Worm (Caenorhabditis elegans) whole organism, mixed stage, embryonic: ENCODE results near the gene dmsr-11.

Experiments used
- M03D4.4 ChIP-seq: sonication (generic microtip); optimal IDR thresholded peaks from 2 replicates; lab custom pipeline; 2017; ENCODE audit warnings: mild to moderate bottlenecking, missing genetic modification characterization, missing compliant biosample characterization
- bed-3 ChIP-seq: fragments of 200-800 bp; sonication (Bioruptor generic); optimal IDR thresholded peaks from 3 replicates; lab custom pipeline; 2018; ENCODE audit warnings: mild to moderate bottlenecking, missing genetic modification characterization, moderate library complexity, missing compliant biosample characterization
- blmp-1 ChIP-seq: fragments of 150-350 bp; optimal IDR thresholded peaks from 2 replicates; lab custom pipeline; 2014; ENCODE audit warnings: missing biosample characterization, missing genetic modification characterization
- ceh-39 ChIP-seq: fragments of 150-350 bp; optimal IDR thresholded peaks from 2 replicates; lab custom pipeline; 2014; ENCODE audit warnings: missing biosample characterization, missing genetic modification characterization
- ceh-43 ChIP-seq: fragments of 200-800 bp; sonication (Bioruptor generic); optimal IDR thresholded peaks from 2 replicates; lab custom pipeline; 2018; ENCODE audit warnings: mild to moderate bottlenecking, missing genetic modification characterization, moderate library complexity, missing compliant biosample characterization
- ces-1 ChIP-seq: fragments of 150-350 bp; optimal IDR thresholded peaks from 2 replicates; lab custom pipeline; 2014; ENCODE audit warnings: missing biosample characterization, missing genetic modification reagents, missing genetic modification characterization
- cnd-1 ChIP-seq: fragments of 200-800 bp; sonication (Bioruptor generic); optimal IDR thresholded peaks from 2 replicates; lab custom pipeline; 2018; ENCODE audit warnings: mild to moderate bottlenecking, missing genetic modification characterization, missing compliant biosample characterization
- drap-1 ChIP-seq: fragments of 200-800 bp; sonication (Bioruptor generic); optimal IDR thresholded peaks from 3 replicates; lab custom pipeline; 2018; ENCODE audit warnings: mild to moderate bottlenecking, missing genetic modification characterization, missing compliant biosample characterization
- elt-1 ChIP-seq: sonication (generic microtip); optimal IDR thresholded peaks from 2 replicates; lab custom pipeline; 2017; ENCODE audit warnings: missing genetic modification characterization, mild to moderate bottlenecking, missing compliant biosample characterization, antibody characterized with exemption, moderate library complexity, borderline replicate concordance; ENCODE audit not compliant: insufficient read depth
- elt-3 ChIP-seq: fragments of 150-350 bp; optimal IDR thresholded peaks from 2 replicates; lab custom pipeline; 2014; ENCODE audit warnings: missing biosample characterization, missing genetic modification characterization
- flh-1 ChIP-seq: fragments of 200-800 bp; sonication (Bioruptor generic); optimal IDR thresholded peaks from 2 replicates; lab custom pipeline; 2018; ENCODE audit warnings: mild to moderate bottlenecking, missing genetic modification characterization, moderate library complexity, missing compliant biosample characterization
- ham-2 ChIP-seq: fragments of 200-800 bp; sonication (Bioruptor generic); optimal IDR thresholded peaks from 2 replicates; lab custom pipeline; 2018; ENCODE audit warnings: mild to moderate bottlenecking, missing genetic modification characterization, missing compliant biosample characterization
- hlh-1 ChIP-seq: fragments of 150-350 bp; optimal IDR thresholded peaks from 2 replicates; lab custom pipeline; 2014; ENCODE audit warnings: missing biosample characterization, missing genetic modification reagents, missing genetic modification characterization
- lin-13 ChIP-seq: fragments of 150-350 bp; optimal IDR thresholded peaks from 2 replicates; lab custom pipeline; 2014; ENCODE audit warnings: missing biosample characterization, missing genetic modification characterization
- lin-32 ChIP-seq: fragments of 200-800 bp; sonication (Bioruptor generic); optimal IDR thresholded peaks from 2 replicates; lab custom pipeline; 2018; ENCODE audit warnings: mild to moderate bottlenecking, missing genetic modification characterization, missing compliant biosample characterization
- lsy-2 ChIP-seq: fragments of 150-350 bp; optimal IDR thresholded peaks from 2 replicates; lab custom pipeline; 2014; ENCODE audit warnings: missing biosample characterization, missing genetic modification characterization
- mab-5 ChIP-seq: fragments of 150-350 bp; optimal IDR thresholded peaks from 2 replicates; lab custom pipeline; 2014; ENCODE audit warnings: missing biosample characterization, missing genetic modification characterization
- mep-1 ChIP-seq: fragments of 150-350 bp; optimal IDR thresholded peaks from 2 replicates; lab custom pipeline; 2017; ENCODE audit warnings: missing biosample characterization, missing genetic modification reagents, missing genetic modification characterization, inconsistent platforms
- mls-2 ChIP-seq: sonication (generic microtip); optimal IDR thresholded peaks from 2 replicates; lab custom pipeline; 2016; ENCODE audit warnings: mild to moderate bottlenecking, missing genetic modification characterization, moderate library complexity, missing compliant biosample characterization
- nhr-2 ChIP-seq: fragments of 150-350 bp; optimal IDR thresholded peaks from 2 replicates; lab custom pipeline; 2014; ENCODE audit warnings: missing biosample characterization, missing genetic modification characterization
- nhr-237 ChIP-seq: fragments of 150-350 bp; optimal IDR thresholded peaks from 2 replicates; lab custom pipeline; 2014; ENCODE audit warnings: missing biosample characterization, missing genetic modification characterization
- nhr-28 ChIP-seq: fragments of 150-350 bp; optimal IDR thresholded peaks from 2 replicates; lab custom pipeline; 2014; ENCODE audit warnings: missing biosample characterization, missing genetic modification characterization
- pha-4 ChIP-seq: fragments of 150-350 bp; optimal IDR thresholded peaks from 2 replicates; lab custom pipeline; 2018; ENCODE audit warnings: missing biosample characterization, missing genetic modification reagents, missing genetic modification characterization
- sem-2 ChIP-seq: fragments of 200-800 bp; sonication (Bioruptor generic); optimal IDR thresholded peaks from 2 replicates; lab custom pipeline; 2018; ENCODE audit warnings: mild to moderate bottlenecking, missing genetic modification characterization, missing compliant biosample characterization
- snpc-4 ChIP-seq: fragments of 150-350 bp; optimal IDR thresholded peaks from 2 replicates; lab custom pipeline; 2014; ENCODE audit warnings: missing biosample characterization, missing genetic modification characterization
- sptf-1 ChIP-seq: sonication (generic microtip); optimal IDR thresholded peaks from 2 replicates; lab custom pipeline; 2017; ENCODE audit warnings: mild to moderate bottlenecking, missing genetic modification characterization, moderate library complexity, missing compliant biosample characterization
- tbx-8 ChIP-seq: fragments of 200-800 bp; sonication (Bioruptor generic); optimal IDR thresholded peaks from 2 replicates; lab custom pipeline; 2018; ENCODE audit warnings: mild to moderate bottlenecking, missing genetic modification characterization, moderate library complexity, missing compliant biosample characterization
- unc-120 ChIP-seq: sonication (generic microtip); optimal IDR thresholded peaks from 2 replicates; lab custom pipeline; 2017; ENCODE audit warnings: missing genetic modification characterization, missing compliant biosample characterization; ENCODE audit not compliant: poor library complexity, severe bottlenecking
- unc-39 ChIP-seq: fragments of 150-350 bp; optimal IDR thresholded peaks from 2 replicates; lab custom pipeline; 2014; ENCODE audit warnings: missing biosample characterization, missing genetic modification characterization
- unc-62 ChIP-seq: fragments of 150-350 bp; optimal IDR thresholded peaks from 2 replicates; lab custom pipeline; 2014; ENCODE audit warnings: missing biosample characterization, missing genetic modification reagents, missing genetic modification characterization
- zip-8 ChIP-seq: fragments of 150-350 bp; optimal IDR thresholded peaks from 2 replicates; lab custom pipeline; 2014; ENCODE audit warnings: missing biosample characterization, missing genetic modification characterization
- ztf-11 ChIP-seq: fragments of 150-350 bp; optimal IDR thresholded peaks from 2 replicates; lab custom pipeline; 2014; ENCODE audit warnings: missing biosample characterization, missing genetic modification characterization

dmsr-11 gene

DNA sequence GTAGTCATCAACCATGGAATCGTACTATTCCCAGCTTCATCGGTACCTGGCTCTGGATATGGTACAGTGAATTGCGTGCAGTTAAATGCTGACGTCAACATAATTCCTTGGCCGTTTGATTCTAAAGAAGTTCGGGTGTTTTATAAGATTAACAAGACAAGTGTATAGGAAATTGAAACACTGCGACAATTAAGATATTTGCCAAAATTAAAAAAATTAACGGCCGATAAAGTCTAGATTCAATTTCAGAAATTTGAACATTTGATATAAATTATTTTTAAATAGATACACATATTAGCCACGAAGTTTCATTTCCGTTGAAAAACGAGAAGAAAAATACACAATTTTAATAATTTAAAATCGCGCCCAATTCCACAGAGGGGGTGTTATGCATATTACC lies 2.4 kb upstream of the dmsr-11 start, which contains the start of gene dmsr-12:
Gene dmsr-12 (minus strand): TSS at position 101 of the 400 bp plus-strand sequence.
- TF ChIP-seq mls-2 (tag; lab: Kevin White, UChicago) (no peak), elt-1 (no peak)

DNA sequence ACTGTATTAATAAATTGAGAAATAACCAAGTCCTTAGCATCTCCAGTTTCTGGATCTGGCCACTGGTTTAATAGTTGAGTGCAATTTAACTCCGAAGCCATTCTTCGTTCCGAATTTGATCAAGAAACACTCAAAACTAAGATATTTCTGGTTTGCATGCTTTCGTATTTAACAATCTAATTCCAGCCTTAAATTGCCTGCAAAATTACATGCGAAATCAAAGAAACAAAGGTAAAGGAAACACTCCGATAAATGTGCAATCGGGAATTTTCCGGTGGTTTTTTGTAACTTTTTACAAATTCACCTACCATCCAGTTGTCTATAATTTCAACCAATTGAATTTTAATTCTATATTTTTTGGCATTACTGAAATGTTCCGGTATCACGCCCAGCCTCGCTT lies 2.0 kb downstream of the dmsr-11 start, which contains the start of gene dmsr-10:
Gene dmsr-10 (minus strand): TSS at position 101 of the 400 bp plus-strand sequence.
- TF ChIP-seq unc-62 (GFP tag; lab: Kevin White, UChicago) (no peak), ceh-39 (tag; lab: Kevin White, UChicago) (no peak), ztf-11 (tag; lab: Kevin White, UChicago) (no peak), bed-3 (GFP tag; lab: Kevin White, UChicago) (no peak), nhr-28 (no peak), elt-1 (no peak), nhr-237 (tag; lab: Kevin White, UChicago) (no peak), tbx-8 (GFP tag; lab: Kevin White, UChicago) (no peak), nhr-2 (tag; lab: Kevin White, UChicago) (no peak), sem-2 (no peak)
- TF ChIP-seq, all 35 proteins: peak for 0

- TF ChIP-seq sem-2 (no peak), bed-3 (GFP tag; lab: Kevin White, UChicago) (no peak), sptf-1 (no peak), cnd-1 (tag; lab: Kevin White, UChicago) (no peak), nhr-237 (tag; lab: Kevin White, UChicago) (no peak), lsy-2 (tag; lab: Kevin White, UChicago) (no peak), unc-120 (no peak), hlh-1 (no peak), M03D4.4 (tag; lab: Kevin White, UChicago) (no peak), lin-32 (no peak), ceh-43 (GFP tag; lab: Kevin White, UChicago) (no peak), flh-1 (GFP tag; lab: Kevin White, UChicago) (no peak), ztf-11 (tag; lab: Kevin White, UChicago) (no peak), blmp-1 (tag; lab: Kevin White, UChicago) (no peak), elt-1 (no peak), ces-1 (GFP tag; lab: Kevin White, UChicago) (no peak), lin-13 (tag; lab: Kevin White, UChicago) (no peak), tbx-8 (GFP tag; lab: Kevin White, UChicago) (no peak), mls-2 (tag; lab: Kevin White, UChicago) (no peak), elt-3 (tag; lab: Kevin White, UChicago) (no peak)
- TF ChIP-seq, all 35 proteins: peak for 0
Observed at ce11 chrV:6799564-6799963, 4.3 kb downstream of the dmsr-11 start, which contains the start of gene dmsr-9. TSS of gene dmsr-9 (minus strand) at chrV:6799664.

ce11 chrV:6796894-6797293 lies 7.0 kb downstream of the dmsr-11 start:
- TF ChIP-seq M03D4.4 (tag; lab: Kevin White, UChicago) (no peak), ham-2 (GFP tag; lab: Kevin White, UChicago) (peak; percentile 46), nhr-2 (tag; lab: Kevin White, UChicago) (no peak), hlh-1 (peak; percentile 58), unc-62 (GFP tag; lab: Kevin White, UChicago) (no peak), lin-13 (tag; lab: Kevin White, UChicago) (no peak), mab-5 (no peak), cnd-1 (tag; lab: Kevin White, UChicago) (no peak), pha-4 (tag; lab: Kevin White, UChicago) (no peak), unc-39 (no peak), elt-1 (no peak), zip-8 (tag; lab: Kevin White, UChicago) (no peak), ces-1 (GFP tag; lab: Kevin White, UChicago) (peak; percentile 29), drap-1 (GFP tag; lab: Kevin White, UChicago) (no peak), mls-2 (tag; lab: Kevin White, UChicago) (peak; percentile 33), unc-120 (peak; percentile 79), ztf-11 (tag; lab: Kevin White, UChicago) (no peak), sptf-1 (no peak), elt-3 (tag; lab: Kevin White, UChicago) (no peak), bed-3 (GFP tag; lab: Kevin White, UChicago) (no peak), tbx-8 (GFP tag; lab: Kevin White, UChicago) (no peak), lsy-2 (tag; lab: Kevin White, UChicago) (no peak)

DNA sequence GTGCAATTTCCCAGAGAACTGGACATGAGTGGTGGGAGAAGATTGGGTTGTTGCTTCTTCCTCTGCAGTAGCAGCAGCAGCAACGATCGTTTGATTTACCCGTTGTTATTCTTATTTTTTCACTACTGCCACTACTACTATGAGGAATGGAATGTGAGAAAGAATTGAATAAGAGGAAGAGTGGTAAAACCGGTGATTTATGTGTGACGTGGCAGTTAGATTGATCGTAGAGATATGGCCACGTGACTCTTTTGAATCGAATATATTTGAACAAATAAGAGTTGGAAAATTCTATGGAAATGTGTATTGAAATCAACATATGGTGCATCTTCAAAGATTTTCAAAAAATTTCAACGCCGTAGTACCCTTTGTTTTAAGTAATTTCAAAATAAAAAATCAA lies 7.6 kb downstream of the dmsr-11 start:
- TF ChIP-seq lin-13 (tag; lab: Kevin White, UChicago) (no peak), mab-5 (no peak), bed-3 (GFP tag; lab: Kevin White, UChicago) (no peak), lsy-2 (tag; lab: Kevin White, UChicago) (no peak), snpc-4 (no peak), ham-2 (GFP tag; lab: Kevin White, UChicago) (no peak), mls-2 (tag; lab: Kevin White, UChicago) (no peak), nhr-28 (no peak), drap-1 (GFP tag; lab: Kevin White, UChicago) (no peak), mep-1 (tag; lab: Kevin White, UChicago) (no peak), zip-8 (tag; lab: Kevin White, UChicago) (no peak)
